Worm (Caenorhabditis elegans) whole organism, mixed stage, embryonic: ENCODE measurements around the gene srh-52.

ENCODE experiments used
- elt-1 ChIP-seq: sonication (generic microtip); optimal IDR thresholded peaks from 2 replicates; lab custom pipeline; 2017; ENCODE audit warnings: missing genetic modification characterization, mild to moderate bottlenecking, missing compliant biosample characterization, antibody characterized with exemption, moderate library complexity, borderline replicate concordance; ENCODE audit not compliant: insufficient read depth
- ham-2 ChIP-seq: fragments of 200-800 bp; sonication (Bioruptor generic); optimal IDR thresholded peaks from 2 replicates; lab custom pipeline; 2018; ENCODE audit warnings: mild to moderate bottlenecking, missing genetic modification characterization, missing compliant biosample characterization
- mab-5 ChIP-seq: fragments of 150-350 bp; optimal IDR thresholded peaks from 2 replicates; lab custom pipeline; 2014; ENCODE audit warnings: missing biosample characterization, missing genetic modification characterization
- nhr-12 ChIP-seq: fragments of 150-350 bp; optimal IDR thresholded peaks from 2 replicates; lab custom pipeline; 2014; ENCODE audit warnings: missing biosample characterization, missing genetic modification characterization
- nhr-237 ChIP-seq: fragments of 150-350 bp; optimal IDR thresholded peaks from 2 replicates; lab custom pipeline; 2014; ENCODE audit warnings: missing biosample characterization, missing genetic modification characterization
- nhr-28 ChIP-seq: fragments of 150-350 bp; optimal IDR thresholded peaks from 2 replicates; lab custom pipeline; 2014; ENCODE audit warnings: missing biosample characterization, missing genetic modification characterization
- snpc-4 ChIP-seq: fragments of 150-350 bp; optimal IDR thresholded peaks from 2 replicates; lab custom pipeline; 2014; ENCODE audit warnings: missing biosample characterization, missing genetic modification characterization
- unc-39 ChIP-seq: fragments of 150-350 bp; optimal IDR thresholded peaks from 2 replicates; lab custom pipeline; 2014; ENCODE audit warnings: missing biosample characterization, missing genetic modification characterization
- zip-8 ChIP-seq: fragments of 150-350 bp; optimal IDR thresholded peaks from 2 replicates; lab custom pipeline; 2014; ENCODE audit warnings: missing biosample characterization, missing genetic modification characterization

DNA sequence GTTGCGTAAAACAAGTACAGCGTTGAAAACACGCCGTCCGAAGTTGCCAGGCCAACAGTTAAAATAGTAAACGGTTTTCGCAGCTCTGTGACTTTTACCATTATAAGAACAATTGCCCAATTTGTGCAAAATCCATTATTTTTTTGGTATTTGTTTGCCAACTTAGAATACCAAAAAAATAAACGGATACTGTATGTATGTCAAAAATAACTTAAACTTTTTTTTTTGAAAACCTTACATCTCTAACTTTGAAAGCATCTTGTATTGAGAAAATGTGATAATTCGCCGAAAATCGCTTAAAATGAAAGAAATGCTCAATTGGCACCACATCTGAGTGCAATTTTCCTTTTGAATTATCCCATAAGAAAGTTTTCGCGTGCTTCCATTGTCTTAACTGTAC is 22.6 kb upstream of the srh-52 start, which contains the start of gene fbxa-199:
- TF ChIP-seq snpc-4 (tag; lab: Kevin White, UChicago) (no peak), zip-8 (tag; lab: Kevin White, UChicago) (no peak), unc-39 (tag; lab: Kevin White, UChicago) (no peak), nhr-28 (no peak), ham-2 (GFP tag; lab: Kevin White, UChicago) (no peak), mab-5 (tag; lab: Kevin White, UChicago) (no peak), nhr-237 (tag; lab: Kevin White, UChicago) (no peak), nhr-12 (no peak), elt-1 (tag; lab: Kevin White, UChicago) (no peak)
